Worm (Caenorhabditis elegans) whole organism, L4 larva: ENCODE measurements around the gene F54F2.6.
A peak's percentile ranks its signal among the peaks of the same experiment; 100 is the strongest.

Experiments used
- D1046.2 ChIP-seq: fragments of 200-800 bp; sonication (Bioruptor generic); IDR thresholded peaks from 2 replicates; pipeline ENCODE4 v1.3.6; 2022; ENCODE audit warnings: missing genetic modification characterization, missing compliant biosample characterization
- F10B5.3 ChIP-seq: sonication (generic microtip); optimal IDR thresholded peaks from 2 replicates; lab custom pipeline; 2016; ENCODE audit warnings: mild to moderate bottlenecking, missing genetic modification characterization, missing compliant biosample characterization
- F37D6.2 ChIP-seq: sonication (generic microtip); optimal IDR thresholded peaks from 2 replicates; lab custom pipeline; 2016; ENCODE audit warnings: mild to moderate bottlenecking, missing genetic modification characterization, missing compliant biosample characterization
- F44E2.7 ChIP-seq: fragments of 200-800 bp; sonication (Bioruptor generic); IDR thresholded peaks from 2 replicates; pipeline ENCODE4 v2.1.2; 2022; ENCODE audit warnings: missing genetic modification characterization, missing compliant biosample characterization
- F49E8.2 ChIP-seq: sonication (generic microtip); optimal IDR thresholded peaks from 2 replicates; lab custom pipeline; 2016; ENCODE audit warnings: missing compliant biosample characterization, mild to moderate bottlenecking, missing genetic modification characterization, borderline replicate concordance
- T20F7.1 ChIP-seq: fragments of 200-800 bp; sonication (Bioruptor generic); optimal IDR thresholded peaks from 2 replicates; lab custom pipeline; 2018; ENCODE audit warnings: mild to moderate bottlenecking, missing genetic modification characterization, missing compliant biosample characterization
- T26A8.4 ChIP-seq: fragments of 200-800 bp; sonication (Bioruptor generic); IDR thresholded peaks from 2 replicates; pipeline ENCODE4 v1.3.6; 2022; ENCODE audit warnings: missing genetic modification characterization, missing compliant biosample characterization
- Y75B8A.6 ChIP-seq: fragments of 200-800 bp; sonication (Bioruptor generic); IDR thresholded peaks from 2 replicates; pipeline ENCODE4 v1.3.6; 2022; ENCODE audit warnings: missing genetic modification reagents, missing genetic modification characterization, missing compliant biosample characterization
- aly-2 ChIP-seq: sonication (generic microtip); optimal IDR thresholded peaks from 2 replicates; lab custom pipeline; 2018; ENCODE audit warnings: missing biosample characterization, missing genetic modification characterization
- ama-1 ChIP-seq: fragments of 150-350 bp; optimal IDR thresholded peaks from 2 replicates; lab custom pipeline; 2014; ENCODE audit warnings: inconsistent platforms, mixed read lengths
- arid-1 ChIP-seq: fragments of 200-800 bp; sonication (Bioruptor generic); conservative IDR thresholded peaks from 2 replicates; pipeline ENCODE4 v1.3.6; 2022; ENCODE audit warnings: missing genetic modification reagents, missing genetic modification characterization, missing compliant biosample characterization
- ceh-20 ChIP-seq: fragments of 200-800 bp; sonication (Bioruptor generic); IDR thresholded peaks from 2 replicates; pipeline ENCODE4 v1.3.6; 2022; ENCODE audit warnings: missing genetic modification reagents, missing genetic modification characterization, missing compliant biosample characterization
- ceh-28 ChIP-seq: fragments of 150-350 bp; optimal IDR thresholded peaks from 2 replicates; lab custom pipeline; 2014; ENCODE audit warnings: missing biosample characterization, missing genetic modification reagents, missing genetic modification characterization
- ceh-32 ChIP-seq: sonication (generic microtip); optimal IDR thresholded peaks from 2 replicates; lab custom pipeline; 2016; ENCODE audit warnings: mild to moderate bottlenecking, missing genetic modification characterization, missing compliant biosample characterization; ENCODE audit not compliant: poor library complexity
- ceh-62 ChIP-seq: sonication (generic microtip); optimal IDR thresholded peaks from 2 replicates; lab custom pipeline; 2017; ENCODE audit warnings: missing biosample characterization, missing genetic modification characterization
- daf-16 ChIP-seq, 3 experiments: sonication (generic microtip); optimal IDR thresholded peaks; 2 replicates each; lab custom pipeline; 2016 to 2017; ENCODE audit warnings: missing genetic modification characterization in 3 of 3, missing genetic modification reagents in 3 of 3, mild to moderate bottlenecking in 2 of 3, missing compliant biosample characterization in 2 of 3, missing biosample characterization in 1 of 3, moderate library complexity in 1 of 3
- daf-19 ChIP-seq: fragments of 200-800 bp; sonication (Bioruptor generic); conservative IDR thresholded peaks from 2 replicates; pipeline ENCODE4 v1.3.6; 2022; ENCODE audit warnings: missing genetic modification characterization, missing compliant biosample characterization
- daf-8 ChIP-seq: fragments of 200-800 bp; sonication (Bioruptor generic); IDR thresholded peaks from 2 replicates; pipeline ENCODE4 v1.3.6; 2022; ENCODE audit warnings: missing genetic modification characterization, missing compliant biosample characterization
- dmd-9 ChIP-seq: fragments of 200-800 bp; sonication (Bioruptor generic); IDR thresholded peaks from 2 replicates; pipeline ENCODE4 v1.3.6; 2022; ENCODE audit warnings: missing genetic modification reagents, missing genetic modification characterization, missing compliant biosample characterization
- duxl-1 ChIP-seq: sonication (generic microtip); optimal IDR thresholded peaks from 2 replicates; lab custom pipeline; 2016; ENCODE audit warnings: mild to moderate bottlenecking, missing genetic modification characterization, moderate library complexity, missing compliant biosample characterization; ENCODE audit not compliant: poor library complexity
- dve-1 ChIP-seq: sonication (generic microtip); optimal IDR thresholded peaks from 2 replicates; lab custom pipeline; 2017; ENCODE audit warnings: antibody characterized with exemption, mild to moderate bottlenecking, missing genetic modification characterization, missing compliant biosample characterization; ENCODE audit not compliant: insufficient read depth
- egl-43 ChIP-seq: fragments of 200-800 bp; sonication (Bioruptor generic); IDR thresholded peaks from 2 replicates; pipeline ENCODE4 v1.3.6; 2022; ENCODE audit warnings: missing genetic modification reagents, missing genetic modification characterization, missing compliant biosample characterization
- fos-1 ChIP-seq: fragments of 150-350 bp; optimal IDR thresholded peaks from 2 replicates; lab custom pipeline; 2014; ENCODE audit warnings: missing biosample characterization, missing genetic modification characterization
- gei-8 ChIP-seq: fragments of 200-800 bp; sonication (Bioruptor generic); optimal IDR thresholded peaks from 2 replicates; lab custom pipeline; 2018; ENCODE audit warnings: mild to moderate bottlenecking, missing genetic modification characterization, missing compliant biosample characterization
- hlh-11 ChIP-seq: fragments of 200-800 bp; sonication (Bioruptor generic); optimal IDR thresholded peaks from 2 replicates; lab custom pipeline; 2018; ENCODE audit warnings: mild to moderate bottlenecking, missing genetic modification characterization, missing compliant biosample characterization
- hmg-1.1 ChIP-seq: fragments of 200-800 bp; sonication (Bioruptor generic); IDR thresholded peaks from 2 replicates; pipeline ENCODE4 v1.3.6; 2022; ENCODE audit warnings: missing genetic modification reagents, missing genetic modification characterization, missing compliant biosample characterization
- lin-1 ChIP-seq: fragments of 200-800 bp; sonication (Bioruptor generic); IDR thresholded peaks from 2 replicates; pipeline ENCODE4 v1.3.6; 2022; ENCODE audit warnings: missing genetic modification reagents, missing genetic modification characterization, missing compliant biosample characterization
- lin-13 ChIP-seq: fragments of 150-350 bp; optimal IDR thresholded peaks from 2 replicates; lab custom pipeline; 2014; ENCODE audit warnings: missing biosample characterization, missing genetic modification reagents, missing genetic modification characterization
- lin-15B ChIP-seq: fragments of 150-350 bp; sonication (generic microtip); optimal IDR thresholded peaks from 3 replicates; lab custom pipeline; 2014; ENCODE audit warnings: missing biosample characterization, missing genetic modification characterization
- madf-5 ChIP-seq, 2 experiments: fragments of 200-800 bp; sonication (Bioruptor generic); IDR thresholded peaks; 2 replicates each; pipeline ENCODE4 v1.3.6; 2022; ENCODE audit warnings: missing compliant biosample characterization in 2 of 2, missing genetic modification characterization in 2 of 2
- madf-9 ChIP-seq: fragments of 200-800 bp; sonication (Bioruptor generic); conservative IDR thresholded peaks from 2 replicates; pipeline ENCODE4 v1.3.6; 2022; ENCODE audit warnings: missing genetic modification reagents, missing genetic modification characterization, missing compliant biosample characterization
- mes-2 ChIP-seq: sonication (generic microtip); optimal IDR thresholded peaks from 2 replicates; lab custom pipeline; 2016; ENCODE audit warnings: missing genotype, mild to moderate bottlenecking, missing genetic modification characterization, missing compliant biosample characterization; ENCODE audit not compliant: poor library complexity, severe bottlenecking
- mxl-3 ChIP-seq: fragments of 200-800 bp; sonication (Bioruptor generic); optimal IDR thresholded peaks from 2 replicates; lab custom pipeline; 2018; ENCODE audit warnings: mild to moderate bottlenecking, missing genetic modification characterization, missing compliant biosample characterization
- nhr-28 ChIP-seq: fragments of 150-350 bp; optimal IDR thresholded peaks from 2 replicates; lab custom pipeline; 2014; ENCODE audit warnings: missing biosample characterization, missing genetic modification characterization
- nhr-48 ChIP-seq: sonication (generic microtip); optimal IDR thresholded peaks from 2 replicates; lab custom pipeline; 2016; ENCODE audit warnings: mild to moderate bottlenecking, missing genetic modification characterization, missing compliant biosample characterization
- php-3 ChIP-seq: fragments of 200-800 bp; sonication (Bioruptor generic); IDR thresholded peaks from 2 replicates; pipeline ENCODE4 v1.3.6; 2022; ENCODE audit warnings: missing genetic modification reagents, missing genetic modification characterization, missing compliant biosample characterization
- pqm-1 ChIP-seq: sonication (generic microtip); optimal IDR thresholded peaks from 2 replicates; lab custom pipeline; 2017; ENCODE audit warnings: missing biosample characterization, missing genetic modification characterization
- sdz-12 ChIP-seq: fragments of 200-800 bp; sonication (Bioruptor generic); optimal IDR thresholded peaks from 2 replicates; lab custom pipeline; 2018; ENCODE audit warnings: mild to moderate bottlenecking, missing genetic modification characterization, missing compliant biosample characterization
- set-16 ChIP-seq: fragments of 200-800 bp; sonication (Bioruptor generic); IDR thresholded peaks from 2 replicates; pipeline ENCODE4 v1.3.6; 2022; ENCODE audit warnings: missing genetic modification reagents, missing genetic modification characterization, missing compliant biosample characterization
- skn-1 ChIP-seq: fragments of 150-350 bp; optimal IDR thresholded peaks from 2 replicates; lab custom pipeline; 2014; ENCODE audit warnings: missing biosample characterization, missing genetic modification characterization
- snpc-1.2 ChIP-seq: fragments of 200-800 bp; sonication (Bioruptor generic); IDR thresholded peaks from 2 replicates; pipeline ENCODE4 v1.3.6; 2022; ENCODE audit warnings: missing genetic modification reagents, missing genetic modification characterization, missing compliant biosample characterization
- spr-3 ChIP-seq: fragments of 200-800 bp; sonication (Bioruptor generic); optimal IDR thresholded peaks from 2 replicates; lab custom pipeline; 2018; ENCODE audit warnings: mild to moderate bottlenecking, missing genetic modification characterization, missing compliant biosample characterization
- tag-97 ChIP-seq: fragments of 200-800 bp; sonication (Bioruptor generic); IDR thresholded peaks from 2 replicates; pipeline ENCODE4 v1.3.6; 2022; ENCODE audit warnings: missing genetic modification characterization, missing compliant biosample characterization
- tra-1 ChIP-seq: fragments of 200-800 bp; sonication (Bioruptor generic); IDR thresholded peaks from 2 replicates; pipeline ENCODE4 v1.3.6; 2022; ENCODE audit warnings: missing genetic modification reagents, missing genetic modification characterization, missing compliant biosample characterization
- unc-130 ChIP-seq: sonication (generic microtip); optimal IDR thresholded peaks from 2 replicates; lab custom pipeline; 2016; ENCODE audit warnings: missing genetic modification reagents, missing genetic modification characterization, missing compliant biosample characterization
- unc-39 ChIP-seq: sonication (generic microtip); optimal IDR thresholded peaks from 2 replicates; lab custom pipeline; 2017; ENCODE audit warnings: missing biosample characterization, missing genetic modification characterization
- zfp-2 ChIP-seq: sonication (generic microtip); optimal IDR thresholded peaks from 2 replicates; lab custom pipeline; 2016; ENCODE audit warnings: mild to moderate bottlenecking, missing genetic modification characterization, missing compliant biosample characterization
- zip-11 ChIP-seq: fragments of 200-800 bp; sonication (Bioruptor generic); IDR thresholded peaks from 2 replicates; pipeline ENCODE4 v1.3.6; 2022; ENCODE audit warnings: missing genetic modification characterization, missing compliant biosample characterization
- ztf-11 ChIP-seq: fragments of 150-350 bp; optimal IDR thresholded peaks from 2 replicates; lab custom pipeline; 2014; ENCODE audit warnings: missing biosample characterization, missing genetic modification characterization

F54F2.6 gene

ce11 chrIII:8799964-8800795, at the start of gene F54F2.6 (continued):
- no peak for TF ChIP-seq ztf-11
- peak; percentile 90 for TF ChIP-seq F37D6.2 (tag; lab: Kevin White, UChicago)
- TF ChIP-seq hlh-11, result peak; percentile 98
- peak; percentile 57 for TF ChIP-seq lin-13 (GFP tag; lab: Kevin White, UChicago)
- peak; percentile 38 for TF ChIP-seq dve-1
- TF ChIP-seq spr-3 (GFP tag; lab: Kevin White, UChicago), result peak; percentile 10
- TF ChIP-seq snpc-1.2 (GFP tag; lab: Robert Waterston, UW), result no peak
- TF ChIP-seq ceh-32 (tag; lab: Kevin White, UChicago), result peak; percentile 12
- TF ChIP-seq gei-8 (GFP tag; lab: Kevin White, UChicago), result peak; percentile 62
- TF ChIP-seq daf-8, result no peak
- no peak for TF ChIP-seq unc-130
- TF ChIP-seq tag-97, result 0 out of 2 replicates have a peak, but pooled peaks have one; percentile 32
- no peak for TF ChIP-seq F10B5.3
- no peak for TF ChIP-seq zip-11 (GFP tag; lab: Robert Waterston, UW)
- TF ChIP-seq lin-1 (GFP tag; lab: Robert Waterston, UW), result peak; percentile 58
- 0 out of 2 replicates have a peak, but pooled peaks have one; percentile 5 for TF ChIP-seq arid-1 (GFP tag; lab: Robert Waterston, UW)
- no peak for TF ChIP-seq duxl-1 (tag; lab: Kevin White, UChicago)
- no peak for TF ChIP-seq skn-1 (tag; lab: Kevin White, UChicago)
- no peak for TF ChIP-seq daf-19 (GFP tag; lab: Robert Waterston, UW)
- peak; percentile 69 for TF ChIP-seq mes-2 (tag; lab: Kevin White, UChicago)
- peak; percentile 86 for TF ChIP-seq nhr-48 (tag; lab: Kevin White, UChicago)
- TF ChIP-seq aly-2 (tag; lab: Kevin White, UChicago), result no peak
- peak; percentile 67 for TF ChIP-seq tra-1 (GFP tag; lab: Robert Waterston, UW)
- peak; percentile 35 for TF ChIP-seq pqm-1 (tag; lab: Kevin White, UChicago)
- TF ChIP-seq D1046.2 (GFP tag; lab: Robert Waterston, UW), result 0 out of 2 replicates have a peak, but pooled peaks have one; percentile 66
- TF ChIP-seq ama-1 (lab: Kevin White, UChicago), result peak; percentile 5
- TF ChIP-seq F44E2.7, result no peak
- TF ChIP-seq nhr-28 (tag; lab: Kevin White, UChicago), result peak; percentile 65
- TF ChIP-seq zfp-2 (tag; lab: Kevin White, UChicago), result no peak
- TF ChIP-seq Y75B8A.6 (GFP tag; lab: Robert Waterston, UW), result no peak
- TF ChIP-seq madf-9 (GFP tag; lab: Robert Waterston, UW), result 0 out of 2 replicates have a peak, but pooled peaks have one; percentile 4
- no peak for TF ChIP-seq ceh-62 (tag; lab: Kevin White, UChicago)
- TF ChIP-seq madf-5 (GFP tag; IDR thresholded peaks at IDR 0.05; lab: Robert Waterston, UW), result no peak
- no peak for TF ChIP-seq lin-15B (tag; lab: Kevin White, UChicago)
- TF ChIP-seq unc-39, result no peak
- TF ChIP-seq ceh-28 (tag; lab: Kevin White, UChicago), result peak; percentile 7
- TF ChIP-seq hmg-1.1 (GFP tag; lab: Robert Waterston, UW), result peak; percentile 77
- TF ChIP-seq egl-43 (GFP tag; lab: Robert Waterston, UW), result peak; percentile 79
- TF ChIP-seq sdz-12 (GFP tag; lab: Kevin White, UChicago), result no peak
- TF ChIP-seq mxl-3 (GFP tag; lab: Kevin White, UChicago), result peak; percentile 89
- TF ChIP-seq php-3 (GFP tag; lab: Robert Waterston, UW), result no peak
- TF ChIP-seq set-16 (GFP tag; lab: Robert Waterston, UW), result peak; percentile 87
- TF ChIP-seq fos-1, result no peak
- no peak for TF ChIP-seq dmd-9 (GFP tag; lab: Robert Waterston, UW)
- TF ChIP-seq F49E8.2 (tag; lab: Kevin White, UChicago), result no peak
- peak; percentile 82 for TF ChIP-seq T20F7.1 (GFP tag; lab: Kevin White, UChicago)
- peak; percentile 20 to 93 for TF ChIP-seq daf-16 (GFP tag; optimal IDR thresholded peaks at IDR 0.05; lab: Kevin White, UChicago)
- peak; percentile 8 for TF ChIP-seq daf-16 (tag; optimal IDR thresholded peaks at IDR 0.05; lab: Kevin White, UChicago)
- TF ChIP-seq T26A8.4, result peak; percentile 75
- peak; percentile 86 for TF ChIP-seq ceh-20
